Fruit fly (Drosophila melanogaster): ENCODE data around the gene Cpr65Ec.

- TF ChIP-seq rn (GFP tag; IDR thresholded peaks at IDR 0.05) (no peak), CG15710 (tag; optimal IDR thresholded peaks at IDR 0.05) (no peak), EcR (GFP tag; optimal IDR thresholded peaks at IDR 0.05) (no peak), CG8159 (tag; optimal IDR thresholded peaks at IDR 0.05) (no peak), CG14655 (GFP tag; optimal IDR thresholded peaks at IDR 0.05) (no peak), CG17806 (tag; optimal IDR thresholded peaks at IDR 0.05) (no peak), CG4496 (GFP tag; IDR thresholded peaks at IDR 0.05) (no peak), gl (tag; optimal IDR thresholded peaks at IDR 0.05) (no peak), Pif1A (GFP tag; optimal IDR thresholded peaks at IDR 0.05) (no peak), Ets98B (GFP tag; IDR thresholded peaks at IDR 0.05) (no peak), CG34367 (tag; optimal IDR thresholded peaks at IDR 0.05) (no peak), CG12605 (GFP tag; IDR thresholded peaks at IDR 0.05) (no peak)
These were observed 17.9 kb upstream of the Cpr65Ec start, which contains the start of gene CG34030 for dm6 chr3L:7075147-7075546.

All from whole organism, pupa.